Comparison of ENCODE assay signal across 1 fruit fly cellular context in genomic region chr3R:13388160-13388870, dm6.
A peak's percentile ranks its signal among the peaks of the same experiment; 100 is the strongest.
TF ChIP-seq lines count a peak whose summit lies in the region.

Gene CG9799 (minus strand): TSS chr3R:13388709.

TF ChIP-seq in whole organism, embryonic, 481 proteins besides CTCF, POLR2A, EP300 and RAD21 (continued from another document):
- TF ChIP-seq E2f1 (GFP tag; IDR thresholded peaks at IDR 0.05; lab: Robert Waterston, UW) (no peak), pzg (GFP tag; optimal IDR thresholded peaks at IDR 0.05; lab: Kevin White, UChicago) (peak; percentile 72), prd (optimal IDR thresholded peaks at IDR 0.05; lab: Kevin White, UChicago) (no peak), prd (GFP tag; IDR thresholded peaks at IDR 0.05; lab: Robert Waterston, UW) (peak; percentile 53; the same call in 2 of the 3 replicates), caup (GFP tag; optimal IDR thresholded peaks at IDR 0.05; lab: Kevin White, UChicago; ENCODE audit: severe bottlenecking) (no peak), CG12942 (GFP tag; optimal IDR thresholded peaks at IDR 0.05; lab: Kevin White, UChicago) (no peak), HHEX (GFP tag; optimal IDR thresholded peaks at IDR 0.05; lab: Kevin White, UChicago) (no peak), CG11093 (GFP tag; IDR thresholded peaks at IDR 0.05; lab: Robert Waterston, UW) (0 out of 3 replicates have a peak, but pooled peaks have one; percentile 44), nom (GFP tag; optimal IDR thresholded peaks at IDR 0.05; lab: Kevin White, UChicago) (no peak), CG11398 (GFP tag; optimal IDR thresholded peaks at IDR 0.05; lab: Kevin White, UChicago) (no peak), phol (tag; optimal IDR thresholded peaks at IDR 0.05; lab: Kevin White, UChicago) (no peak), CG15601 (tag; optimal IDR thresholded peaks at IDR 0.05; lab: Kevin White, UChicago) (no peak), luna (GFP tag; optimal IDR thresholded peaks at IDR 0.05; lab: Kevin White, UChicago) (no peak), zfh2 (GFP tag; optimal IDR thresholded peaks at IDR 0.05; lab: Kevin White, UChicago) (no peak), Fer2 (tag; optimal IDR thresholded peaks at IDR 0.05; lab: Kevin White, UChicago) (no peak), CG32532 (GFP tag; IDR thresholded peaks at IDR 0.05; lab: Robert Waterston, UW) (peak; percentile 56), ac (GFP tag; optimal IDR thresholded peaks at IDR 0.05; lab: Kevin White, UChicago) (no peak), odd (GFP tag; optimal IDR thresholded peaks at IDR 0.05; lab: Kevin White, UChicago) (no peak), gfzf (GFP tag; optimal IDR thresholded peaks at IDR 0.05; lab: Kevin White, UChicago) (peak; percentile 77), CG4617 (GFP tag; optimal IDR thresholded peaks at IDR 0.05; lab: Kevin White, UChicago; ENCODE audit: borderline replicate concordance) (peak; percentile 44), en (GFP tag; optimal IDR thresholded peaks at IDR 0.05; lab: Kevin White, UChicago) (no peak), Scr (GFP tag; IDR thresholded peaks at IDR 0.05; lab: Robert Waterston, UW; ENCODE audit: partially characterized antibody) (no peak), CG16779 (GFP tag; IDR thresholded peaks at IDR 0.05; lab: Robert Waterston, UW) (no peak; the same call in 1 of the 2 replicates), Bteb2 (GFP tag; optimal IDR thresholded peaks at IDR 0.05; lab: Kevin White, UChicago) (no peak), Rx (GFP tag; IDR thresholded peaks at IDR 0.05; lab: Robert Waterston, UW) (no peak), CHES-1-like (GFP tag; optimal IDR thresholded peaks at IDR 0.05; lab: Kevin White, UChicago) (no peak), dm (GFP tag; optimal IDR thresholded peaks at IDR 0.05; lab: Kevin White, UChicago) (peak; percentile 92), Myb (GFP tag; optimal IDR thresholded peaks at IDR 0.05; lab: Kevin White, UChicago) (peak; percentile 52), CG9932 (GFP tag; IDR thresholded peaks at IDR 0.05; lab: Robert Waterston, UW) (no peak), Asciz (GFP tag; optimal IDR thresholded peaks at IDR 0.05; lab: Kevin White, UChicago) (no peak), tll (GFP tag; optimal IDR thresholded peaks at IDR 0.05; lab: Kevin White, UChicago) (no peak), HmgZ (tag; optimal IDR thresholded peaks at IDR 0.05; lab: Kevin White, UChicago) (peak; percentile 4), nerfin-2 (GFP tag; IDR thresholded peaks at IDR 0.05; lab: Robert Waterston, UW; ENCODE audit: partially characterized antibody) (peak; percentile 32; the same call in 1 of the 2 replicates), chif (GFP tag; optimal IDR thresholded peaks at IDR 0.05; lab: Kevin White, UChicago) (no peak), gt (GFP tag; IDR thresholded peaks at IDR 0.05; lab: Robert Waterston, UW) (peak; percentile 42; the same call in 1 of the 2 replicates), sd (tag; optimal IDR thresholded peaks at IDR 0.05; lab: Kevin White, UChicago) (no peak), CG12104 (GFP tag; optimal IDR thresholded peaks at IDR 0.05; lab: Kevin White, UChicago) (no peak), stwl (tag; optimal IDR thresholded peaks at IDR 0.05; lab: Kevin White, UChicago) (peak; percentile 63), jigr1 (GFP tag; IDR thresholded peaks at IDR 0.05; lab: Robert Waterston, UW) (no peak), CG2116 (GFP tag; optimal IDR thresholded peaks at IDR 0.05; lab: Kevin White, UChicago) (peak; percentile 51), CG7928 (GFP tag; optimal IDR thresholded peaks at IDR 0.05; lab: Kevin White, UChicago) (no peak), H2.0 (GFP tag; IDR thresholded peaks at IDR 0.05; lab: Robert Waterston, UW) (no peak)
TF ChIP-seq in whole organism, embryonic: peak in this region for 57.
